Worm (Caenorhabditis elegans): ENCODE measurements around the gene F15A4.10.
A peak's percentile ranks its signal among the peaks of the same experiment; 100 is the strongest.

The F15A4.10 gene

DNA sequence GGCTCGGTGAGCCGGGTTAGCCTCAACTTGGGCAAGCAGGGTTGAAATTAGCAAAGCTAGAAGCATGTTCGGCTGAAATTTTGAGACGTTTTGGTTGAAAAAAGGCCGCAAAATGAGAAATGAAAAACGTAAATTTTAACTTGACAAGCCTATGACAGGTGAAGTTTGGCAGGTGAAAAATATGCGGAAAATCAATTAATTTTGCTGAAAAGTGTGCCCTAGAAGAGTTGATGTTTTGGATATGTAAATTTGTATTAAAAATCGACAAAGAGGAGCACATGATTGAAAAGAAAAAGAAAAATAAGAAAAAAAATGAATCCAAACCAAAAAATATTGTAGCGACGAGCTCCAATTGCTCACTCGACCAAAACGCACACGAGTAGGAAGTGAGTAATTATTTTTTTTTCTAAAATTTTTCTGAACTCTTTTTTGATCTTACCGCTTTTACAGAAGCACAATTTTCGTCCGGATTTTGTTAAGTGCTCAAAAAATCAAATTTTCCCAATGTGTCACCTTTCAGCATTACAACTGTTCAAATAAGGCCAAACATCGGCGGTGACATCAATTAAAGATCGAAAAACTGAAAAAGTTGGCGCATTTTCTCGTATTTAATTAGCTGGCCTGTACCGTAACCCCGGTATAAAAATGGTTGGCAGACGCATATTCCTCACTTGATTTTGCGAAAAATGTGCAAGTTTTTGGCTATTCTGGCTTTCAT lies 13.7 kb downstream of the F15A4.10 start, which contains the start of the genes F15A4.5 and phat-8:
Gene F15A4.5, minus strand, starts transcription at position 101 of the 718 bp plus-strand sequence.
Gene phat-8, plus strand, starts transcription at position 668 of the 718 bp plus-strand sequence.
- TF ChIP-seq efl-1 (optimal IDR thresholded peaks at IDR 0.05) (no peak), efl-1 (GFP tag; optimal IDR thresholded peaks at IDR 0.05 in 1 of 2) (peak in 1 of 2 experiments; percentile 58), skn-1 (tag; optimal IDR thresholded peaks at IDR 0.05) (no peak)

DNA sequence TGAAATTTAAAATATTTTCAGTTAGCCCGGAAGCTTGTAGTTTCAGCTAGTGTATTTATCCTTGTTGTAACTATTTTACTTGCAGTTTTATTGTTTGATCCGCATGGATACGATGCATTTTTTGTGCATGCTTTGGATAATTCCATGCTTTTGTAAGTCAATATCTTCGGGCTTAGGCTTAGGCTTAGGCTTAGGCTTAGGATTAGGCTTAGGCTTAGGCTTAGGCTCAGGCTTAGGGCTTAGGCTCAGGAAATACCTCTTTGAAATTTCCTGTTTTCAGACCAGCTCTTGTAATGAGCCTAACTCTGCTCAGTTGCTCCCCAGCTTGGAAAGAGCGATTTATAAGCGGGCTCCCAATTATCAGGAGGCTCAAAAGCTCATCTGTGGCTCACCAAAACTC lies 17.9 kb downstream of the F15A4.10 start, which contains the start of gene srg-16:
Gene srg-16, plus strand, starts transcription at position 87 of the 400 bp plus-strand sequence.
- TF ChIP-seq nhr-77 (tag; optimal IDR thresholded peaks at IDR 0.05) = no peak
- no peak for TF ChIP-seq ztf-4 (tag; optimal IDR thresholded peaks at IDR 0.05)
- TF ChIP-seq ets-5 (GFP tag; IDR thresholded peaks at IDR 0.05) = no peak
- no peak for TF ChIP-seq sup-37 (GFP tag; optimal IDR thresholded peaks at IDR 0.05)
- no peak for TF ChIP-seq unc-86 (tag; optimal IDR thresholded peaks at IDR 0.05)
- TF ChIP-seq aly-2 (tag; optimal IDR thresholded peaks at IDR 0.05) = no peak
- TF ChIP-seq lir-3 (tag; optimal IDR thresholded peaks at IDR 0.05; ENCODE audit: poor library complexity) = no peak
- TF ChIP-seq sox-4 (tag; optimal IDR thresholded peaks at IDR 0.05) = no peak
- no peak for TF ChIP-seq unc-98 (GFP tag; IDR thresholded peaks at IDR 0.05)
- TF ChIP-seq nhr-12 (tag; optimal IDR thresholded peaks at IDR 0.05) = no peak
- TF ChIP-seq C04F5.9 (tag; optimal IDR thresholded peaks at IDR 0.05) = no peak
- TF ChIP-seq mdl-1 (tag; optimal IDR thresholded peaks at IDR 0.05) = no peak
- TF ChIP-seq vab-15 (tag; optimal IDR thresholded peaks at IDR 0.05) = no peak

ce11 chrII:12465557-12465956 lies 19.4 kb downstream of the F15A4.10 start, which contains the start of gene sre-37:
TSS of gene sre-37 (plus strand) at chrII:12465857.
- TF ChIP-seq C16A3.4 (tag; optimal IDR thresholded peaks at IDR 0.05) (no peak), mdl-1 (tag; optimal IDR thresholded peaks at IDR 0.05) (no peak), dpl-1 (GFP tag; optimal IDR thresholded peaks at IDR 0.05) (no peak), pag-3 (tag; optimal IDR thresholded peaks at IDR 0.05; ENCODE audit: borderline replicate concordance, insufficient read depth) (no peak), tlp-1 (tag; optimal IDR thresholded peaks at IDR 0.05) (no peak), unc-30 (tag; optimal IDR thresholded peaks at IDR 0.05) (no peak), ceh-8 (GFP tag; optimal IDR thresholded peaks at IDR 0.05) (no peak), snpc-4 (tag; optimal IDR thresholded peaks at IDR 0.05) (no peak), ceh-90 (tag; optimal IDR thresholded peaks at IDR 0.05) (no peak), lin-35 (GFP tag; optimal IDR thresholded peaks at IDR 0.05) (no peak), ztf-4 (tag; optimal IDR thresholded peaks at IDR 0.05) (no peak), nhr-71 (tag; optimal IDR thresholded peaks at IDR 0.05) (no peak), nhr-84 (tag; optimal IDR thresholded peaks at IDR 0.05) (no peak), nhr-20 (tag; optimal IDR thresholded peaks at IDR 0.05) (no peak), aly-2 (tag; optimal IDR thresholded peaks at IDR 0.05) (no peak), mef-2 (tag; optimal IDR thresholded peaks at IDR 0.05) (no peak), nhr-11 (tag; optimal IDR thresholded peaks at IDR 0.05) (no peak), egl-27 (tag; optimal IDR thresholded peaks at IDR 0.05) (no peak), mep-1 (tag; optimal IDR thresholded peaks at IDR 0.05) (no peak)

DNA sequence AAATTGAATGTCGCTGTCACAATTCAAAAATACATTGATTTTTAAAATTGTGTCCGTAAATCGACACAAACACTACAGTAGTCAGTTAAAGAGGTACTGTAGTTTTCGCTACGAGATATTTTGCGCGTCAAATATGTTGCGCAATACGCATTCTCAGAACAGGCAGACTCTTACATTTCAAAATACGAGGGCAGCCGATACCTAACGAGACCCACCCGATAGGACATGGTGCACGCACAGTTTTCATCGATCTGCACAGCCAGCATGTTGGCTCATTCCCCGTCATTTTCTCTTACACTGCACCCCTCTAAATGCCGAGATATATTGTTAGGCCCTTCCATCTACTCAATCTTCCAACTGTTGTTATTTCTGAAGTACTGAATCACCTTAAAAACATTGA lies 22.7 kb downstream of the F15A4.10 start, which contains the start of gene F15A4.2:
Gene F15A4.2, plus strand, starts transcription at position 301 of the 400 bp plus-strand sequence.
- TF ChIP-seq nhr-237 (tag; optimal IDR thresholded peaks at IDR 0.05) = no peak
- TF ChIP-seq nhr-20 (tag; optimal IDR thresholded peaks at IDR 0.05) = no peak
- TF ChIP-seq elt-2 (tag; optimal IDR thresholded peaks at IDR 0.05) = no peak
- TF ChIP-seq lin-35 (GFP tag; optimal IDR thresholded peaks at IDR 0.05) = no peak
- no peak for TF ChIP-seq efl-1 (optimal IDR thresholded peaks at IDR 0.05)
- no peak for TF ChIP-seq efl-1 (GFP tag; optimal IDR thresholded peaks at IDR 0.05 in 1 of 2)
- no peak for TF ChIP-seq egl-13 (tag; optimal IDR thresholded peaks at IDR 0.05)
- no peak for TF ChIP-seq hpl-2 (GFP tag; optimal IDR thresholded peaks at IDR 0.05)
- no peak for TF ChIP-seq irx-1 (tag; optimal IDR thresholded peaks at IDR 0.05)
- no peak for TF ChIP-seq blmp-1 (tag; optimal IDR thresholded peaks at IDR 0.05)
- no peak for TF ChIP-seq pax-3 (tag; optimal IDR thresholded peaks at IDR 0.05)
- TF ChIP-seq dsc-1 (tag; optimal IDR thresholded peaks at IDR 0.05) = no peak
- TF ChIP-seq zip-4 (GFP tag; optimal IDR thresholded peaks at IDR 0.05) = no peak
- no peak for TF ChIP-seq ama-1 (optimal IDR thresholded peaks at IDR 0.05)
- TF ChIP-seq lin-13 (GFP tag; optimal IDR thresholded peaks at IDR 0.05) = no peak
- no peak for TF ChIP-seq zag-1 (tag; optimal IDR thresholded peaks at IDR 0.05)
- no peak for TF ChIP-seq grh-1 (GFP tag; IDR thresholded peaks at IDR 0.05)
- no peak for TF ChIP-seq C04F5.9 (tag; optimal IDR thresholded peaks at IDR 0.05)
- TF ChIP-seq pag-3 (tag; optimal IDR thresholded peaks at IDR 0.05; ENCODE audit: borderline replicate concordance, insufficient read depth) = no peak
